Fruit fly (Drosophila melanogaster) whole organism, embryonic: ENCODE data around the gene IscU.

Experiments
- B-H1 ChIP-seq: fragments of 200-800 bp; sonication (Bioruptor generic); IDR thresholded peaks from 3 replicates; pipeline ENCODE4 v1.3.6; 2022; ENCODE audit warnings: missing biosample characterization, missing genetic modification characterization
- Bteb2 ChIP-seq: fragments of 200-800 bp; sonication (Bioruptor generic); optimal IDR thresholded peaks from 2 replicates; lab custom pipeline; 2016; ENCODE audit warnings: missing biosample characterization, missing genetic modification characterization
- CG12769 ChIP-seq: fragments of 200-800 bp; sonication (Bioruptor generic); optimal IDR thresholded peaks from 2 replicates; lab custom pipeline; 2019; ENCODE audit warnings: missing biosample characterization, mild to moderate bottlenecking, missing genetic modification characterization, moderate library complexity
- CG1529 ChIP-seq: fragments of 200-800 bp; sonication (Bioruptor generic); optimal IDR thresholded peaks from 3 replicates; lab custom pipeline; 2018; ENCODE audit warnings: missing biosample characterization, missing genetic modification characterization
- CG15696 ChIP-seq: fragments of 200-800 bp; sonication (Bioruptor generic); optimal IDR thresholded peaks from 2 replicates; lab custom pipeline; 2019; ENCODE audit warnings: missing biosample characterization, mild to moderate bottlenecking, missing genetic modification characterization, moderate library complexity
- CG1602 ChIP-seq: fragments of 200-800 bp; sonication (Bioruptor generic); optimal IDR thresholded peaks from 3 replicates; lab custom pipeline; 2016; ENCODE audit warnings: missing biosample characterization, missing genetic modification characterization
- CG17829 ChIP-seq: fragments of 200-800 bp; optimal IDR thresholded peaks from 2 replicates; lab custom pipeline; 2019; ENCODE audit warnings: missing biosample characterization, mild to moderate bottlenecking, missing genetic modification characterization, moderate library complexity
- CG18011 ChIP-seq: fragments of 200-800 bp; sonication (Bioruptor generic); optimal IDR thresholded peaks from 2 replicates; lab custom pipeline; 2017; ENCODE audit warnings: missing biosample characterization, missing genetic modification characterization, mild to moderate bottlenecking, moderate library complexity, missing genotype
- CG18619 ChIP-seq: fragments of 200-800 bp; sonication (Bioruptor generic); optimal IDR thresholded peaks from 3 replicates; lab custom pipeline; 2017; ENCODE audit warnings: missing biosample characterization, mild to moderate bottlenecking, missing genetic modification characterization
- CG2199 ChIP-seq: fragments of 200-800 bp; sonication (Bioruptor generic); IDR thresholded peaks from 3 replicates; pipeline ENCODE4 v1.3.6; 2022; ENCODE audit warnings: missing biosample characterization, missing genetic modification characterization
- CG2202 ChIP-seq: fragments of 200-800 bp; sonication (Bioruptor generic); optimal IDR thresholded peaks from 2 replicates; lab custom pipeline; 2018; ENCODE audit warnings: missing biosample characterization, mild to moderate bottlenecking, missing genetic modification characterization
- CG4360 ChIP-seq: fragments of 200-800 bp; sonication (Bioruptor generic); IDR thresholded peaks from 2 replicates; pipeline ENCODE4 v1.3.6; 2022; ENCODE audit warnings: missing biosample characterization, missing genetic modification characterization
- CG4424 ChIP-seq: fragments of 200-800 bp; sonication (Bioruptor generic); optimal IDR thresholded peaks from 3 replicates; lab custom pipeline; 2016; ENCODE audit warnings: missing biosample characterization, missing genetic modification characterization
- CG4730 ChIP-seq: fragments of 200-800 bp; sonication (Bioruptor generic); IDR thresholded peaks from 2 replicates; pipeline ENCODE4 v1.3.6; 2022; ENCODE audit warnings: missing biosample characterization, missing genetic modification characterization
- CG5953 ChIP-seq: fragments of 200-800 bp; sonication (Bioruptor generic); IDR thresholded peaks from 2 replicates; pipeline ENCODE4 v1.3.6; 2022; ENCODE audit warnings: missing biosample characterization, missing genetic modification characterization
- CG6689 ChIP-seq: fragments of 200-800 bp; sonication (Bioruptor generic); IDR thresholded peaks from 2 replicates; pipeline ENCODE4 v1.3.6; 2022; ENCODE audit warnings: missing biosample characterization, missing genetic modification characterization
- CG8388 ChIP-seq: fragments of 200-800 bp; sonication (Bioruptor generic); optimal IDR thresholded peaks from 2 replicates; lab custom pipeline; 2019; ENCODE audit warnings: missing biosample characterization, mild to moderate bottlenecking, missing genetic modification characterization, moderate library complexity
- CG8924 ChIP-seq: fragments of 200-800 bp; optimal IDR thresholded peaks from 3 replicates; lab custom pipeline; 2019; ENCODE audit warnings: missing biosample characterization, mild to moderate bottlenecking, missing genetic modification characterization, moderate library complexity
- CoRest ChIP-seq: fragments of 200-800 bp; sonication (Bioruptor generic); optimal IDR thresholded peaks from 3 replicates; lab custom pipeline; 2018; ENCODE audit warnings: missing biosample characterization, mild to moderate bottlenecking, missing genetic modification characterization, moderate library complexity
- D ChIP-seq, 2 experiments: fragments of 200-800 bp in 1 of 2; fragments of >200 bp in 1 of 2; sonication (Bioruptor generic) in 1 of 2; optimal IDR thresholded peaks; 2 replicates in 1 of 2; 3 replicates in 1 of 2; lab custom pipeline; 2017; ENCODE audit warnings: mild to moderate bottlenecking in 1 of 2, missing biosample characterization in 1 of 2, missing genetic modification characterization in 1 of 2, missing genetic modification reagents in 1 of 2
- D19A ChIP-seq: fragments of 200-800 bp; optimal IDR thresholded peaks from 3 replicates; lab custom pipeline; 2019; ENCODE audit warnings: missing biosample characterization, mild to moderate bottlenecking, missing genetic modification characterization, moderate library complexity
- D19B ChIP-seq: fragments of 200-800 bp; sonication (Bioruptor generic); optimal IDR thresholded peaks from 2 replicates; lab custom pipeline; 2017; ENCODE audit warnings: missing biosample characterization, mild to moderate bottlenecking, missing genetic modification characterization
- E2f1 ChIP-seq: fragments of 200-800 bp; sonication (Bioruptor generic); IDR thresholded peaks from 2 replicates; pipeline ENCODE4 v1.3.6; 2022; ENCODE audit warnings: missing biosample characterization, missing genetic modification characterization
- Ets65A ChIP-seq: fragments of 200-800 bp; sonication (Bioruptor generic); peaks from one replicate; lab custom pipeline; 2016; ENCODE audit warnings: missing biosample characterization, missing genetic modification characterization
- HLHmδ ChIP-seq: fragments of 200-800 bp; sonication (Bioruptor generic); optimal IDR thresholded peaks from 2 replicates; lab custom pipeline; 2018; ENCODE audit warnings: missing biosample characterization, mild to moderate bottlenecking, missing genetic modification characterization, moderate library complexity
- Mes4 ChIP-seq: fragments of 200-800 bp; sonication (Bioruptor generic); optimal IDR thresholded peaks from 2 replicates; lab custom pipeline; 2016; ENCODE audit warnings: missing biosample characterization, missing genetic modification characterization
- NFAT ChIP-seq: fragments of 200-800 bp; sonication (Bioruptor generic); IDR thresholded peaks from 2 replicates; pipeline ENCODE4 v1.3.6; 2022; ENCODE audit warnings: missing biosample characterization, missing genetic modification characterization
- Nf-YB ChIP-seq: fragments of 200-800 bp; sonication (Bioruptor generic); optimal IDR thresholded peaks from 3 replicates; lab custom pipeline; 2019; ENCODE audit warnings: missing biosample characterization, mild to moderate bottlenecking, missing genetic modification characterization, moderate library complexity
- Poxn ChIP-seq: fragments of 200-800 bp; sonication (Bioruptor generic); IDR thresholded peaks from 2 replicates; pipeline ENCODE4 v1.3.6; 2022; ENCODE audit warnings: missing biosample characterization, missing genetic modification characterization
- Sox102F ChIP-seq: fragments of 200-800 bp; sonication (Bioruptor generic); optimal IDR thresholded peaks from 2 replicates; lab custom pipeline; 2018; ENCODE audit warnings: missing biosample characterization, mild to moderate bottlenecking, missing genetic modification characterization, moderate library complexity
- Xbp1 ChIP-seq: fragments of 200-800 bp; sonication (Bioruptor generic); optimal IDR thresholded peaks from 3 replicates; lab custom pipeline; 2016; ENCODE audit warnings: missing biosample characterization, mild to moderate bottlenecking, missing genetic modification characterization
- Xrp1 ChIP-seq: fragments of 200-800 bp; sonication (Bioruptor generic); IDR thresholded peaks from 2 replicates; pipeline ENCODE4 v1.3.6; 2022; ENCODE audit warnings: missing biosample characterization, missing genetic modification characterization
- disco-r ChIP-seq: fragments of 200-800 bp; sonication (Bioruptor generic); optimal IDR thresholded peaks from 2 replicates; lab custom pipeline; 2016; ENCODE audit warnings: missing biosample characterization, missing genetic modification characterization
- dmrt11E ChIP-seq: fragments of 200-800 bp; sonication (Bioruptor generic); optimal IDR thresholded peaks from 3 replicates; lab custom pipeline; 2018; ENCODE audit warnings: missing biosample characterization, mild to moderate bottlenecking, missing genetic modification characterization, moderate library complexity
- dmrt99B ChIP-seq: fragments of 200-800 bp; sonication (Bioruptor generic); optimal IDR thresholded peaks from 2 replicates; lab custom pipeline; 2018; ENCODE audit warnings: missing biosample characterization, mild to moderate bottlenecking, missing genetic modification characterization, moderate library complexity
- eve ChIP-seq, 2 experiments: fragments of >200 bp; optimal IDR thresholded peaks; 2 replicates each; lab custom pipeline; 2017; ENCODE audit warnings: missing biosample characterization in 2 of 2, missing genetic modification characterization in 2 of 2
- fd64A ChIP-seq: fragments of 200-800 bp; sonication (Bioruptor generic); optimal IDR thresholded peaks from 3 replicates; lab custom pipeline; 2018; ENCODE audit warnings: missing biosample characterization, mild to moderate bottlenecking, missing genetic modification characterization
- fd96Cb ChIP-seq: fragments of 200-800 bp; sonication (Bioruptor generic); optimal IDR thresholded peaks from 2 replicates; lab custom pipeline; 2018; ENCODE audit warnings: missing biosample characterization, mild to moderate bottlenecking, missing genetic modification characterization, moderate library complexity
- gem ChIP-seq: fragments of 200-800 bp; sonication (Bioruptor generic); optimal IDR thresholded peaks from 2 replicates; lab custom pipeline; 2019; ENCODE audit warnings: missing biosample characterization, mild to moderate bottlenecking, missing genetic modification characterization, moderate library complexity
- hbn ChIP-seq: fragments of 200-800 bp; sonication (Bioruptor generic); IDR thresholded peaks from 2 replicates; pipeline ENCODE4 v1.3.6; 2022; ENCODE audit warnings: missing biosample characterization, missing genetic modification characterization; ENCODE audit not compliant: partially characterized antibody
- hkb ChIP-seq, 2 experiments: fragments of 200-800 bp in 1 of 2; fragments of >200 bp in 1 of 2; sonication (Bioruptor generic) in 1 of 2; IDR thresholded peaks in 1 of 2; optimal IDR thresholded peaks in 1 of 2; 2 replicates each; pipeline versions ENCODE4 v1.3.6 to Lab custom; 2017 to 2022; ENCODE audit warnings: missing biosample characterization in 1 of 2, missing genetic modification characterization in 1 of 2
- nmo ChIP-seq: fragments of 200-800 bp; sonication (Bioruptor generic); optimal IDR thresholded peaks from 2 replicates; lab custom pipeline; 2018; ENCODE audit warnings: missing biosample characterization, mild to moderate bottlenecking, missing genetic modification characterization, moderate library complexity
- seq ChIP-seq: fragments of 200-800 bp; sonication (Bioruptor generic); IDR thresholded peaks from 2 replicates; pipeline ENCODE4 v1.3.6; 2022; ENCODE audit warnings: missing biosample characterization, missing genetic modification characterization
- slbo ChIP-seq: fragments of 200-800 bp; sonication (Bioruptor generic); IDR thresholded peaks from 2 replicates; pipeline ENCODE4 v1.3.6; 2022; ENCODE audit warnings: missing biosample characterization, missing genetic modification characterization
- tin ChIP-seq: fragments of 200-800 bp; sonication (Bioruptor generic); optimal IDR thresholded peaks from 3 replicates; lab custom pipeline; 2016; ENCODE audit warnings: missing biosample characterization, missing genetic modification characterization
- tup ChIP-seq: fragments of 200-800 bp; sonication (Bioruptor generic); optimal IDR thresholded peaks from 2 replicates; lab custom pipeline; 2016; ENCODE audit warnings: missing biosample characterization, mild to moderate bottlenecking, missing genetic modification characterization, moderate library complexity
- z ChIP-seq: fragments of 200-800 bp; sonication (Bioruptor generic); IDR thresholded peaks from 3 replicates; pipeline ENCODE4 v1.3.6; 2022; ENCODE audit warnings: missing biosample characterization, missing genetic modification characterization

Gene IscU

dm6 chr3R:8849373-8850228 is 25.6 kb upstream of the IscU start (continued):
- peak in 1 of 2 experiments; percentile 55 for TF ChIP-seq eve (GFP tag; optimal IDR thresholded peaks at IDR 0.05; lab: Kevin White, UChicago)
- TF ChIP-seq CG8924 (tag; lab: Kevin White, UChicago), result peak; percentile 32
- peak; percentile 41 for TF ChIP-seq nmo
- TF ChIP-seq B-H1, result no peak; the same call in 2 of the 3 replicates
- TF ChIP-seq dmrt11E (tag; lab: Kevin White, UChicago), result peak; percentile 76
- peak; percentile 50 for TF ChIP-seq HLHmδ (GFP tag; lab: Kevin White, UChicago)
- TF ChIP-seq CG1529 (GFP tag; lab: Kevin White, UChicago), result peak; percentile 23
- peak; percentile 12 for TF ChIP-seq CG2202 (tag; lab: Kevin White, UChicago)
- TF ChIP-seq Mes4 (GFP tag; lab: Kevin White, UChicago), result peak; percentile 2
- peak; percentile 100 for TF ChIP-seq CG2199 (GFP tag; lab: Robert Waterston, UW)
- peak; percentile 46 for TF ChIP-seq CG15696 (tag; lab: Kevin White, UChicago)
- TF ChIP-seq hbn (GFP tag; lab: Robert Waterston, UW), result no peak
- TF ChIP-seq E2f1, result 0 out of 2 replicates have a peak, but pooled peaks have one; percentile 5
- TF ChIP-seq gem (tag; lab: Kevin White, UChicago), result peak; percentile 73
- no peak for TF ChIP-seq D19B (GFP tag; lab: Kevin White, UChicago)
- no peak for TF ChIP-seq CG12769 (tag; lab: Kevin White, UChicago)
- no peak for TF ChIP-seq Poxn (GFP tag; lab: Robert Waterston, UW)
- TF ChIP-seq z (GFP tag; lab: Robert Waterston, UW), result peak; percentile 75; the same call in 2 of the 3 replicates
- no peak for TF ChIP-seq CG18619 (GFP tag; lab: Kevin White, UChicago)
- peak; percentile 25 for TF ChIP-seq D19A (tag; lab: Kevin White, UChicago)
- TF ChIP-seq tup (GFP tag; lab: Kevin White, UChicago), result no peak
- peak; percentile 56 for TF ChIP-seq CG8388 (GFP tag; lab: Kevin White, UChicago)
- TF ChIP-seq tin (GFP tag; lab: Kevin White, UChicago), result peak; percentile 16
- TF ChIP-seq CG4424 (GFP tag; lab: Kevin White, UChicago), result peak; percentile 38
- peak; percentile 24 for TF ChIP-seq dmrt99B (tag; lab: Kevin White, UChicago)
- TF ChIP-seq seq (GFP tag; lab: Robert Waterston, UW), result no peak
- TF ChIP-seq slbo (GFP tag; lab: Robert Waterston, UW), result peak; percentile 43; the same call in 1 of the 2 replicates
- TF ChIP-seq hkb (optimal IDR thresholded peaks at IDR 0.05; lab: Kevin White, UChicago), result no peak
- TF ChIP-seq hkb (GFP tag; IDR thresholded peaks at IDR 0.05; lab: Robert Waterston, UW), result peak; percentile 43; the same call in 1 of the 2 replicates
- peak; percentile 1 for TF ChIP-seq Nf-YB (GFP tag; lab: Kevin White, UChicago)
- TF ChIP-seq CG6689, result 0 out of 2 replicates have a peak, but pooled peaks have one; percentile 21
- no peak for TF ChIP-seq CG5953
- TF ChIP-seq Xrp1 (GFP tag; lab: Robert Waterston, UW), result peak; percentile 55; the same call in 1 of the 2 replicates
- TF ChIP-seq CG18011, result no peak
- TF ChIP-seq Sox102F (GFP tag; lab: Kevin White, UChicago), result peak; percentile 38
- no peak for TF ChIP-seq NFAT (GFP tag; lab: Robert Waterston, UW)
- peak; percentile 52 for TF ChIP-seq fd96Cb (tag; lab: Kevin White, UChicago)
- TF ChIP-seq CG1602 (GFP tag; lab: Kevin White, UChicago), result peak; percentile 43
- no peak for TF ChIP-seq D (optimal IDR thresholded peaks at IDR 0.05; lab: Kevin White, UChicago)
- no peak for TF ChIP-seq D (GFP tag; optimal IDR thresholded peaks at IDR 0.05; lab: Kevin White, UChicago)
- TF ChIP-seq Ets65A (GFP tag; lab: Kevin White, UChicago), result no peak
- TF ChIP-seq CG17829 (tag; lab: Kevin White, UChicago), result peak; percentile 53
- TF ChIP-seq CG4730 (GFP tag; lab: Robert Waterston, UW), result no peak
- TF ChIP-seq fd64A (GFP tag; lab: Kevin White, UChicago), result no peak
- peak; percentile 38 for TF ChIP-seq Xbp1
- no peak for TF ChIP-seq Bteb2 (GFP tag; lab: Kevin White, UChicago)
- TF ChIP-seq disco-r (GFP tag; lab: Kevin White, UChicago), result no peak
- no peak for TF ChIP-seq CG4360 (GFP tag; lab: Robert Waterston, UW)
- TF ChIP-seq CoRest (tag; lab: Kevin White, UChicago), result peak; percentile 43
